Fruit fly (Drosophila melanogaster) whole organism, adult: ENCODE measurements around the gene CG4686.

Experiments
- CG11617 ChIP-seq: fragments of 200-800 bp; sonication (Bioruptor generic); optimal IDR thresholded peaks from 2 replicates; lab custom pipeline; 2017; ENCODE audit warnings: mild to moderate bottlenecking, missing biosample characterization, missing genetic modification reagents, missing genetic modification characterization
- CG12768 ChIP-seq: fragments of 200-800 bp; sonication (Bioruptor generic); optimal IDR thresholded peaks from 2 replicates; lab custom pipeline; 2017; ENCODE audit warnings: missing biosample characterization, missing genetic modification characterization, mild to moderate bottlenecking, moderate library complexity, missing genetic modification reagents
- CG14711 ChIP-seq: fragments of 200-800 bp; sonication (Bioruptor generic); optimal IDR thresholded peaks from 2 replicates; lab custom pipeline; 2018; ENCODE audit warnings: missing biosample characterization, mild to moderate bottlenecking, missing genetic modification characterization, moderate library complexity
- CG1620 ChIP-seq: fragments of 200-800 bp; sonication (Bioruptor generic); optimal IDR thresholded peaks from 2 replicates; lab custom pipeline; 2016; ENCODE audit warnings: missing biosample characterization, missing genetic modification characterization
- CG33017 ChIP-seq: fragments of 200-800 bp; sonication (Bioruptor generic); optimal IDR thresholded peaks from 2 replicates; lab custom pipeline; 2018; ENCODE audit warnings: missing biosample characterization, mild to moderate bottlenecking, missing genetic modification characterization, moderate library complexity
- CG5204 ChIP-seq: fragments of 200-800 bp; sonication (Bioruptor generic); optimal IDR thresholded peaks from 2 replicates; lab custom pipeline; 2016; ENCODE audit warnings: missing biosample characterization, missing genetic modification characterization
- CG7045 ChIP-seq: fragments of 200-800 bp; sonication (Bioruptor generic); optimal IDR thresholded peaks from 2 replicates; lab custom pipeline; 2017; ENCODE audit warnings: missing biosample characterization, mild to moderate bottlenecking, missing genetic modification characterization
- CG7101 ChIP-seq: fragments of 200-800 bp; sonication (Bioruptor generic); optimal IDR thresholded peaks from 2 replicates; lab custom pipeline; 2018; ENCODE audit warnings: missing biosample characterization, mild to moderate bottlenecking, missing genetic modification characterization, moderate library complexity
- Clk ChIP-seq: fragments of 200-800 bp; sonication (Bioruptor generic); optimal IDR thresholded peaks from 2 replicates; lab custom pipeline; 2017; ENCODE audit warnings: missing biosample characterization, missing genetic modification characterization
- Crg-1 ChIP-seq: fragments of 200-800 bp; sonication (Bioruptor generic); optimal IDR thresholded peaks from 2 replicates; lab custom pipeline; 2016; ENCODE audit warnings: missing biosample characterization, missing genetic modification characterization
- Hr96 ChIP-seq: fragments of 200-800 bp; sonication (Bioruptor generic); optimal IDR thresholded peaks from 2 replicates; lab custom pipeline; 2016; ENCODE audit warnings: missing biosample characterization, missing genetic modification characterization
- bab1 ChIP-seq: fragments of 200-800 bp; sonication (Bioruptor generic); optimal IDR thresholded peaks from 3 replicates; lab custom pipeline; 2019; ENCODE audit warnings: missing biosample characterization, mild to moderate bottlenecking, missing genetic modification characterization, moderate library complexity
- cic ChIP-seq: fragments of 200-800 bp; sonication (Bioruptor generic); optimal IDR thresholded peaks from 2 replicates; lab custom pipeline; 2017; ENCODE audit warnings: missing biosample characterization, mild to moderate bottlenecking, missing genetic modification characterization, moderate library complexity
- cnc ChIP-seq, 2 experiments: fragments of >200 bp; optimal IDR thresholded peaks; 2 replicates each; lab custom pipeline; 2017
- ovo ChIP-seq: fragments of 200-800 bp; sonication (Bioruptor generic); optimal IDR thresholded peaks from 2 replicates; lab custom pipeline; 2016; ENCODE audit warnings: missing biosample characterization, missing genetic modification characterization
- pad ChIP-seq: fragments of 200-800 bp; sonication (Bioruptor generic); optimal IDR thresholded peaks from 3 replicates; lab custom pipeline; 2017; ENCODE audit warnings: missing biosample characterization, missing genetic modification characterization, mild to moderate bottlenecking, moderate library complexity, missing genetic modification reagents
- tj ChIP-seq: fragments of 200-800 bp; sonication (Bioruptor generic); optimal IDR thresholded peaks from 3 replicates; lab custom pipeline; 2017; ENCODE audit warnings: missing biosample characterization, mild to moderate bottlenecking, missing genetic modification characterization, moderate library complexity
- toe ChIP-seq: fragments of 200-800 bp; sonication (Bioruptor generic); optimal IDR thresholded peaks from 2 replicates; lab custom pipeline; 2016; ENCODE audit warnings: missing biosample characterization, missing genetic modification characterization

CG4686 gene

DNA sequence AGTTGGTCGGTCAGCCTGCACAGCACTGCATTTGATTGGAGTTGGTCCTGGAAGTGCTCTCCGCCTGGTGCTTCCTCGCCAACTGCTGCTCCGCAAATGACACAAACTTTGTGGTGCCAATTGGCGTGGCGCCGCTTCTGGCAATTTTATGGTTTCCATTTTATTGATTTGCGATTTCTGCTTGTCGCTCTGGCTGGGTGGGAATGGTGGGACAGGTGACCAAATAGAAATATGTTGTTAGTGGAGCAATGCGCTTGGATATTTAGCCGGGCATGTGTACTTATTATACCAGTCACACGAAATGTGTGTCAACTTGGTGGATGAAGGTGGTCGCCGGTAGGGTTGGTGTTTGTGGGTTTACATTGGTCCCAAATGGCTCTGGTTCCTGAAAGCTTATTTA is 51.0 kb downstream of the CG4686 start, which contains the start of the genes Xport-A and Xport-B:
Xport-A (minus strand) TSS at position 101 of the 400 bp plus-strand sequence.
Xport-B (minus strand) TSS at position 101 of the 400 bp plus-strand sequence.
- TF ChIP-seq toe (GFP tag; lab: Kevin White, UChicago) (no peak), CG7045 (no peak), pad (GFP tag; lab: Kevin White, UChicago) (no peak), CG1620 (GFP tag; lab: Kevin White, UChicago) (no peak), cnc (optimal IDR thresholded peaks at IDR 0.05; lab: Kevin White, UChicago) (no peak), ovo (GFP tag; lab: Kevin White, UChicago) (no peak), tj (GFP tag; lab: Kevin White, UChicago) (no peak), CG11617 (GFP tag; lab: Kevin White, UChicago) (no peak), Hr96 (no peak), CG33017 (no peak), Crg-1 (GFP tag; lab: Kevin White, UChicago) (no peak), CG14711 (no peak), bab1 (GFP tag; lab: Kevin White, UChicago) (no peak), cic (GFP tag; lab: Kevin White, UChicago) (no peak), CG5204 (GFP tag; lab: Kevin White, UChicago) (no peak), CG7101 (tag; lab: Kevin White, UChicago) (no peak), Clk (GFP tag; lab: Kevin White, UChicago) (no peak), CG12768 (GFP tag; lab: Kevin White, UChicago) (no peak)
